Worm (Caenorhabditis elegans): ENCODE measurements around the gene K03B4.9.

DNA sequence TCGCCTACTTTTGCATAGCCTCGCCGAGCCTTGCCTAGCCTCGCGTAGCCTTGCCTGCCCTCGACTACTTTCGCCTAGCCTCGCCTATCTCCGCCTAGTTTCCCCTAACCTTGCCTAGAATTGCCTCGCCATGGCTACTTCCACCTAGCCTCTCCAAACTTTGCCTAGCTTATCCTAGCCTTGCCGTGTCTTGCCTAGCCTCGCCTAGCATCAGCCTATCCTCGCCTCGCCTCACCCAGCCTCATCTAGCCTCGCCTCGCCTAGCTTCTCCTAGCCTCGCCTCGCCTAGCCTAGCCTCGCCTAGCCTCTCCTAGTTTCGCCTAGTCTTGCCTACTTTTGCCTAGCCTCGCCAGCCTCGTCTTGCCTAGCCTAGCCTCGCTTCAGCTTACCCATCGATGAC lies 5.3 kb downstream of the K03B4.9 start:
- TF ChIP-seq nhr-11 (tag; optimal IDR thresholded peaks at IDR 0.05) (no peak), hlh-8 (tag; optimal IDR thresholded peaks at IDR 0.05) (no peak), fkh-10 (GFP tag; optimal IDR thresholded peaks at IDR 0.05) (no peak), T23F11.4 (GFP tag; optimal IDR thresholded peaks at IDR 0.05) (no peak), nfya-1 (tag; optimal IDR thresholded peaks at IDR 0.05) (no peak), pha-4 (tag; optimal IDR thresholded peaks at IDR 0.05) (no peak), ama-1 (optimal IDR thresholded peaks at IDR 0.05) (no peak), npax-4 (tag; optimal IDR thresholded peaks at IDR 0.05) (no peak), lin-11 (tag; optimal IDR thresholded peaks at IDR 0.05) (no peak), ceh-22 (tag; optimal IDR thresholded peaks at IDR 0.05) (no peak), ceh-24 (tag; optimal IDR thresholded peaks at IDR 0.05) (no peak), unc-42 (tag; optimal IDR thresholded peaks at IDR 0.05) (no peak), hlh-30 (tag; optimal IDR thresholded peaks at IDR 0.05; ENCODE audit: insufficient read depth) (no peak), ceh-31 (tag; optimal IDR thresholded peaks at IDR 0.05) (no peak)

All from whole organism, late embryonic.